Worm (Caenorhabditis elegans) whole organism, L1 larva: Measurements from ENCODE around the gene mat-2.

Experiments used
- C34B4.2 ChIP-seq: sonication (generic microtip); optimal IDR thresholded peaks from 2 replicates; lab custom pipeline; 2017; ENCODE audit warnings: mild to moderate bottlenecking, missing genetic modification characterization, missing compliant biosample characterization
- aly-2 ChIP-seq: fragments of 150-350 bp; optimal IDR thresholded peaks from 2 replicates; lab custom pipeline; 2014; ENCODE audit warnings: missing biosample characterization, missing genetic modification characterization
- ceh-90 ChIP-seq: sonication (generic microtip); optimal IDR thresholded peaks from 2 replicates; lab custom pipeline; 2016; ENCODE audit warnings: missing genetic modification characterization, missing compliant biosample characterization
- elt-2 ChIP-seq: sonication (generic microtip); optimal IDR thresholded peaks from 2 replicates; lab custom pipeline; 2016; ENCODE audit warnings: missing genetic modification characterization, mild to moderate bottlenecking, inconsistent platforms, missing compliant biosample characterization, missing genetic modification reagents
- fkh-4 ChIP-seq: sonication (generic microtip); optimal IDR thresholded peaks from 2 replicates; lab custom pipeline; 2016; ENCODE audit warnings: missing compliant biosample characterization, missing genetic modification characterization, borderline replicate concordance
- lsy-2 ChIP-seq, 2 experiments: fragments of 150-350 bp; optimal IDR thresholded peaks; 2 replicates each; lab custom pipeline; 2014; ENCODE audit warnings: missing biosample characterization in 2 of 2, missing genetic modification characterization in 2 of 2
- nhr-28 ChIP-seq: fragments of 150-350 bp; optimal IDR thresholded peaks from 2 replicates; lab custom pipeline; 2014; ENCODE audit warnings: missing biosample characterization, missing genetic modification characterization
- nhr-77 ChIP-seq: fragments of 150-350 bp; optimal IDR thresholded peaks from 2 replicates; lab custom pipeline; 2014; ENCODE audit warnings: missing biosample characterization, missing genetic modification characterization
- skn-1 ChIP-seq: fragments of 150-350 bp; optimal IDR thresholded peaks from 2 replicates; lab custom pipeline; 2014; ENCODE audit warnings: missing biosample characterization, missing genetic modification characterization
- snpc-4 ChIP-seq: fragments of 150-350 bp; optimal IDR thresholded peaks from 2 replicates; lab custom pipeline; 2014; ENCODE audit warnings: missing biosample characterization, missing genetic modification characterization

ce11 chrII:11134828-11135227 is 22.3 kb downstream of the mat-2 start, which contains the start of gene F40F8.5:
- TF ChIP-seq snpc-4 (no peak), aly-2 (tag; lab: Kevin White, UChicago) (no peak), C34B4.2 (tag; lab: Kevin White, UChicago) (no peak), elt-2 (tag; lab: Kevin White, UChicago) (no peak), skn-1 (tag; lab: Kevin White, UChicago) (no peak), fkh-4 (tag; lab: Kevin White, UChicago) (no peak), nhr-28 (tag; lab: Kevin White, UChicago) (no peak), nhr-77 (tag; lab: Kevin White, UChicago) (no peak), lsy-2 (tag; optimal IDR thresholded peaks at IDR 0.05; lab: Kevin White, UChicago) (no peak), ceh-90 (no peak)
